Fruit fly (Drosophila melanogaster) whole organism, prepupa: Measurements from ENCODE around the gene CG5815.

Experiments
- Blimp-1 ChIP-seq: fragments of 200-800 bp; sonication (Bioruptor generic); optimal IDR thresholded peaks from 3 replicates; lab custom pipeline; 2017; ENCODE audit warnings: missing biosample characterization, missing genetic modification characterization, mild to moderate bottlenecking, moderate library complexity, missing genetic modification reagents
- CG32006 ChIP-seq: fragments of 200-800 bp; sonication (Bioruptor generic); optimal IDR thresholded peaks from 3 replicates; lab custom pipeline; 2017; ENCODE audit warnings: missing biosample characterization, mild to moderate bottlenecking, missing genetic modification characterization
- CG6163 ChIP-seq: fragments of 200-800 bp; sonication (Bioruptor generic); IDR thresholded peaks from 3 replicates; pipeline ENCODE4 v1.3.6; 2022; ENCODE audit warnings: missing biosample characterization, missing genetic modification characterization
- CG6276 ChIP-seq: fragments of 200-800 bp; sonication (Bioruptor generic); optimal IDR thresholded peaks from 2 replicates; lab custom pipeline; 2017; ENCODE audit warnings: missing biosample characterization, mild to moderate bottlenecking, missing genetic modification characterization
- CG8319 ChIP-seq: fragments of 200-800 bp; sonication (Bioruptor generic); optimal IDR thresholded peaks from 3 replicates; lab custom pipeline; 2016; ENCODE audit warnings: missing biosample characterization, missing genetic modification characterization
- acj6 ChIP-seq: fragments of 200-800 bp; sonication (Bioruptor generic); optimal IDR thresholded peaks from 3 replicates; lab custom pipeline; 2016; ENCODE audit warnings: missing biosample characterization, missing genetic modification characterization
- spab ChIP-seq: fragments of 200-800 bp; sonication (Bioruptor generic); optimal IDR thresholded peaks from 2 replicates; lab custom pipeline; 2017; ENCODE audit warnings: missing biosample characterization, mild to moderate bottlenecking, missing genetic modification characterization, missing genetic modification reagents
- svp ChIP-seq: fragments of 200-800 bp; sonication (Bioruptor generic); peaks from one replicate; lab custom pipeline; 2016; ENCODE audit warnings: missing biosample characterization, missing genetic modification characterization

The CG5815 gene

dm6 chr3R:27160858-27161257, 48.5 kb downstream of the CG5815 start, which contains the start of gene CG5909:
Gene CG5909, plus strand, starts transcription at chr3R:27161158.
- TF ChIP-seq CG32006 (GFP tag; lab: Kevin White, UChicago) (no peak), svp (GFP tag; lab: Kevin White, UChicago) (peak; percentile 62)

DNA sequence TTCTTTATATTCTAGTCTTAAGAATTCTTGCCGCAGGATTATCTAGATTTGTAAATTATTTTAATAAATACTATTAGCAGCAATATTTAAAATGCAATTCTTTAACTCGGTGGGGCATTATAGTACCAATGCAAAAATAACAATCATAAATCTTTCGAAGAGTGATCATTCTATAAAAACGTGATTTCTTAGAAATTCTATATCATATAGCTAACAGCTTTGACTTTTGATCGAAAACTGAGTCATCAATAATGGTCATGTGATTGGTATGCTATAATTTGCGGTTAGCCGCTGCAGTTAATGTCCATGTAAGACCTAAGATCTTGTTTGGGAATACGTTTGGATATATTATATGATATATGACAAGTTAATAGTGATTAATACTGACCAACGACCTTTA, 50.5 kb downstream of the CG5815 start, which contains the start of gene ppk31:
ppk31 (plus strand) TSS at position 301 of the 400 bp plus-strand sequence.
- TF ChIP-seq CG6163 (GFP tag; lab: Robert Waterston, UW) (no peak), spab (no peak), acj6 (GFP tag; lab: Kevin White, UChicago) (no peak), CG8319 (GFP tag; lab: Kevin White, UChicago) (no peak), CG6276 (GFP tag; lab: Kevin White, UChicago) (no peak), Blimp-1 (no peak)
- TF ChIP-seq, all 60 proteins: peak for 0
